Fruit fly (Drosophila melanogaster): ENCODE data around the gene RpL30.

Gene RpL30

DNA sequence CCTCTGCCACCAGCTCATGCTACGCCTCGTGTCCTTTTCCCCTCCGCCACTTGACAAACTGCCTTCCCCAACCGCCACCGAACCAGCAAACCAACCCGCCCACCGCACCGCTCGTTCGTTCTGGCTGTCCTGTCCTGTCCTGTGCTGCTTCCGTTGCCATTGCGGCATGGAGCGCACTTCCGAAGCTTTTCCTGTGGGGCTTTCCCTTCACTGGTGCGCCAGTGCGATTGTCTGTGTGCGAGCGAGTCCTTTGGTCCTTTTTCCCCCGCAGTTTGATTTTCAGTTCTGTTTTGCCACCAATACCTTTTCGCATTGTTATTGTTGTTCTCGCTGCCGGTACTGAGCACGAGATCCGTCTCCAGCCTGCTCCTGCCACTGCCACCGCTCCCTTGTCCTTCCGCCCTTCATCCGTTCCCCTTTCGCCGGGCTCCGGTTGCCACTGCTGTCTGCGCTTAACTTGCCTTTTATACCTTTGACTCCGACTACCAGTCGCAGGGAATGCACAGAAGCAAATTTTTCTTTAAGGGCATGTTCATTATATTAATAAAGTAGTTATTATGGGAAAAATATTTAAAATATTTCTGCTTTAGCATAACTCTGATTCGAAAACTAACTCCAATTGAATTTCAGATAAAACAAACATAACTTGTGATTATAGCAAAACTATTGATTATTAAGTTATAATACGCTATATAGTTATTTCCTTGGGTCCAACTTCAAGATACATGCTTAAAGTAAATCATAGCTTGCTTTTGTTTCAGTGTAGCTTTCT is 15.1 kb upstream of the RpL30 start (continued):
- TF ChIP-seq sr (GFP tag; IDR thresholded peaks at IDR 0.05) (no peak), wek (GFP tag; optimal IDR thresholded peaks at IDR 0.05) (no peak), CG7786 (GFP tag; optimal IDR thresholded peaks at IDR 0.05) (no peak), CG30020 (tag; optimal IDR thresholded peaks at IDR 0.05) (peak; percentile 10), shn (GFP tag; optimal IDR thresholded peaks at IDR 0.05) (no peak), CG30403 (GFP tag; optimal IDR thresholded peaks at IDR 0.05) (peak; percentile 80), CG3407 (GFP tag; optimal IDR thresholded peaks at IDR 0.05) (peak; percentile 15), CG3726 (GFP tag; IDR thresholded peaks at IDR 0.05) (no peak), grau (tag; optimal IDR thresholded peaks at IDR 0.05) (peak; percentile 84), knrl (GFP tag; IDR thresholded peaks at IDR 0.05; ENCODE audit: partially characterized antibody) (no peak; the same call in 2 of the 3 replicates), bab2 (GFP tag; optimal IDR thresholded peaks at IDR 0.05) (peak; percentile 5), lab (GFP tag; optimal IDR thresholded peaks at IDR 0.05) (peak; percentile 86), yki (optimal IDR thresholded peaks at IDR 0.05) (no peak), p53 (GFP tag; optimal IDR thresholded peaks at IDR 0.05) (no peak), CG16815 (GFP tag; optimal IDR thresholded peaks at IDR 0.05) (peak; percentile 25), CG14050 (GFP tag; IDR thresholded peaks at IDR 0.05) (no peak), CG17829 (tag; optimal IDR thresholded peaks at IDR 0.05) (peak; percentile 56), CG17568 (GFP tag; optimal IDR thresholded peaks at IDR 0.05) (no peak), CG6813 (GFP tag; optimal IDR thresholded peaks at IDR 0.05) (peak; percentile 46), gem (tag; optimal IDR thresholded peaks at IDR 0.05) (peak; percentile 85), Meics (GFP tag; optimal IDR thresholded peaks at IDR 0.05) (peak; percentile 86), CG10321 (GFP tag; IDR thresholded peaks at IDR 0.05) (no peak), Mad (GFP tag; optimal IDR thresholded peaks at IDR 0.05) (no peak), CG33213 (GFP tag; optimal IDR thresholded peaks at IDR 0.05) (no peak), Blimp-1 (GFP tag; optimal IDR thresholded peaks at IDR 0.05) (peak; percentile 60), pzg (GFP tag; optimal IDR thresholded peaks at IDR 0.05) (no peak), tx (GFP tag; optimal IDR thresholded peaks at IDR 0.05) (no peak), seq (GFP tag; IDR thresholded peaks at IDR 0.05) (peak; percentile 55; the same call in 1 of the 2 replicates), dati (GFP tag; IDR thresholded peaks at IDR 0.05) (no peak), az2 (GFP tag; optimal IDR thresholded peaks at IDR 0.05) (peak; percentile 45), fru (optimal IDR thresholded peaks at IDR 0.05) (no peak), HmgZ (tag; optimal IDR thresholded peaks at IDR 0.05) (peak; percentile 65), D (optimal IDR thresholded peaks at IDR 0.05) (no peak), D (GFP tag; optimal IDR thresholded peaks at IDR 0.05) (peak; percentile 67), Adf1 (GFP tag; IDR thresholded peaks at IDR 0.05) (peak; percentile 53; the same call in 1 of the 2 replicates), CG4424 (GFP tag; optimal IDR thresholded peaks at IDR 0.05) (peak; percentile 43), Optix (GFP tag; IDR thresholded peaks at IDR 0.05) (no peak), oc (tag; optimal IDR thresholded peaks at IDR 0.05) (peak; percentile 31), phol (tag; optimal IDR thresholded peaks at IDR 0.05) (peak; percentile 75), Fer1 (GFP tag; optimal IDR thresholded peaks at IDR 0.05) (peak; percentile 89), pho (GFP tag; optimal IDR thresholded peaks at IDR 0.05) (peak; percentile 13), CG18262 (tag; optimal IDR thresholded peaks at IDR 0.05) (peak; percentile 73), fd3F (GFP tag; optimal IDR thresholded peaks at IDR 0.05) (peak; percentile 47), CG17359 (tag; optimal IDR thresholded peaks at IDR 0.05) (peak; percentile 72), CG13296 (GFP tag; optimal IDR thresholded peaks at IDR 0.05) (peak; percentile 85), CTCF (GFP tag; optimal IDR thresholded peaks at IDR 0.05) (no peak), BEAF-32 (GFP tag; optimal IDR thresholded peaks at IDR 0.05) (no peak), cwo (GFP tag; optimal IDR thresholded peaks at IDR 0.05) (peak; percentile 73), CG8478 (optimal IDR thresholded peaks at IDR 0.05) (no peak), Drgx (GFP tag; IDR thresholded peaks at IDR 0.05) (no peak), org-1 (GFP tag; optimal IDR thresholded peaks at IDR 0.05) (peak; percentile 74)

Data from whole organism, embryonic.